Fruit fly (Drosophila melanogaster) whole organism, embryonic: ENCODE results near the gene Gr98d.
A peak's percentile ranks its signal among the peaks of the same experiment; 100 is the strongest.

ENCODE experiments used
- Antp ChIP-seq: fragments of 200-800 bp; sonication (Bioruptor generic); optimal IDR thresholded peaks from 3 replicates; lab custom pipeline; 2016; ENCODE audit warnings: missing biosample characterization, missing genetic modification characterization
- CG11560 ChIP-seq: fragments of 200-800 bp; sonication (Bioruptor generic); IDR thresholded peaks from 3 replicates; pipeline ENCODE4 v1.3.6; 2022; ENCODE audit warnings: missing biosample characterization, missing genetic modification characterization
- CG12155 ChIP-seq: fragments of 200-800 bp; sonication (Bioruptor generic); optimal IDR thresholded peaks from 3 replicates; lab custom pipeline; 2016; ENCODE audit warnings: missing biosample characterization, missing genetic modification characterization
- CG1233 ChIP-seq: fragments of 200-800 bp; sonication (Bioruptor generic); optimal IDR thresholded peaks from 4 replicates; lab custom pipeline; 2018; ENCODE audit warnings: missing biosample characterization, mild to moderate bottlenecking, missing genetic modification characterization
- CG12769 ChIP-seq: fragments of 200-800 bp; sonication (Bioruptor generic); optimal IDR thresholded peaks from 2 replicates; lab custom pipeline; 2019; ENCODE audit warnings: missing biosample characterization, mild to moderate bottlenecking, missing genetic modification characterization, moderate library complexity
- CG15696 ChIP-seq: fragments of 200-800 bp; sonication (Bioruptor generic); optimal IDR thresholded peaks from 2 replicates; lab custom pipeline; 2019; ENCODE audit warnings: missing biosample characterization, mild to moderate bottlenecking, missing genetic modification characterization, moderate library complexity
- CG1832 ChIP-seq: fragments of 200-800 bp; sonication (Bioruptor generic); optimal IDR thresholded peaks from 2 replicates; lab custom pipeline; 2017; ENCODE audit warnings: missing biosample characterization, mild to moderate bottlenecking, missing genetic modification characterization, inconsistent platforms
- CG2129 ChIP-seq: fragments of 200-800 bp; sonication (Bioruptor generic); IDR thresholded peaks from 2 replicates; pipeline ENCODE4 v1.3.6; 2022; ENCODE audit warnings: missing biosample characterization, missing genetic modification characterization; ENCODE audit not compliant: partially characterized antibody
- CG31365 ChIP-seq: fragments of 200-800 bp; sonication (Bioruptor generic); optimal IDR thresholded peaks from 2 replicates; lab custom pipeline; 2018; ENCODE audit warnings: missing biosample characterization, mild to moderate bottlenecking, missing genetic modification characterization
- CG3281 ChIP-seq: fragments of 200-800 bp; sonication (Bioruptor generic); optimal IDR thresholded peaks from 3 replicates; lab custom pipeline; 2017; ENCODE audit warnings: missing biosample characterization, mild to moderate bottlenecking, missing genetic modification characterization
- CG34224 ChIP-seq: fragments of 200-800 bp; sonication (Bioruptor generic); IDR thresholded peaks from 3 replicates; pipeline ENCODE4 v1.3.6; 2022; ENCODE audit warnings: missing biosample characterization, missing genetic modification characterization; ENCODE audit not compliant: partially characterized antibody
- CG3726 ChIP-seq: fragments of 200-800 bp; sonication (Bioruptor generic); IDR thresholded peaks from 3 replicates; pipeline ENCODE4, ENCODE4 v1.3.6; 2022; ENCODE audit warnings: missing biosample characterization, missing genetic modification characterization
- CG7745 ChIP-seq: fragments of 200-800 bp; sonication (Bioruptor generic); optimal IDR thresholded peaks from 2 replicates; lab custom pipeline; 2018; ENCODE audit warnings: missing biosample characterization, mild to moderate bottlenecking, missing genetic modification characterization, moderate library complexity
- CG7786 ChIP-seq: fragments of 200-800 bp; sonication (Bioruptor generic); optimal IDR thresholded peaks from 2 replicates; lab custom pipeline; 2016; ENCODE audit warnings: missing biosample characterization, missing genetic modification characterization
- CG7987 ChIP-seq: fragments of 200-800 bp; sonication (Bioruptor generic); optimal IDR thresholded peaks from 2 replicates; lab custom pipeline; 2018; ENCODE audit warnings: missing biosample characterization, mild to moderate bottlenecking, missing genetic modification characterization, moderate library complexity
- CG9932 ChIP-seq: fragments of 200-800 bp; sonication (Bioruptor generic); IDR thresholded peaks from 2 replicates; pipeline ENCODE4 v1.3.6; 2022; ENCODE audit warnings: missing biosample characterization, missing genetic modification characterization
- CkIIα-i1 ChIP-seq: fragments of 200-800 bp; sonication (Bioruptor generic); IDR thresholded peaks from 2 replicates; pipeline ENCODE4 v1.3.6; 2022; ENCODE audit warnings: missing biosample characterization, missing genetic modification characterization
- D19A ChIP-seq: fragments of 200-800 bp; optimal IDR thresholded peaks from 3 replicates; lab custom pipeline; 2019; ENCODE audit warnings: missing biosample characterization, mild to moderate bottlenecking, missing genetic modification characterization, moderate library complexity
- H2.0 ChIP-seq: fragments of 200-800 bp; sonication (Bioruptor generic); IDR thresholded peaks from 2 replicates; pipeline ENCODE4 v1.3.6; 2022; ENCODE audit warnings: missing biosample characterization, missing genetic modification characterization
- HHEX ChIP-seq: fragments of 200-800 bp; sonication (Bioruptor generic); optimal IDR thresholded peaks from 3 replicates; lab custom pipeline; 2017; ENCODE audit warnings: missing biosample characterization, mild to moderate bottlenecking, missing genetic modification characterization, missing genetic modification reagents
- HLH3B ChIP-seq: fragments of 200-800 bp; sonication (Bioruptor generic); IDR thresholded peaks from 2 replicates; pipeline ENCODE4 v1.3.6; 2022; ENCODE audit warnings: missing biosample characterization, missing genetic modification characterization
- Hr51 ChIP-seq, 2 experiments: fragments of 200-800 bp; sonication (Bioruptor generic); optimal IDR thresholded peaks; 2 replicates in 1 of 2; 3 replicates in 1 of 2; lab custom pipeline; 2016 to 2018; ENCODE audit warnings: missing biosample characterization in 2 of 2, missing genetic modification characterization in 2 of 2, mild to moderate bottlenecking in 1 of 2, moderate library complexity in 1 of 2
- Hr78 ChIP-seq, 2 experiments: fragments of 200-800 bp in 1 of 2; fragments of >200 bp in 1 of 2; sonication (Bioruptor generic) in 1 of 2; optimal IDR thresholded peaks; 2 replicates each; lab custom pipeline; 2017 to 2019; ENCODE audit warnings: missing biosample characterization in 2 of 2, missing genetic modification characterization in 2 of 2, mild to moderate bottlenecking in 1 of 2, moderate library complexity in 1 of 2
- NK7.1 ChIP-seq: fragments of 200-800 bp; sonication (Bioruptor generic); optimal IDR thresholded peaks from 3 replicates; lab custom pipeline; 2016; ENCODE audit warnings: missing biosample characterization, missing genetic modification characterization
- Oli ChIP-seq: fragments of 200-800 bp; sonication (Bioruptor generic); optimal IDR thresholded peaks from 2 replicates; lab custom pipeline; 2018; ENCODE audit warnings: missing biosample characterization, mild to moderate bottlenecking, missing genetic modification characterization, moderate library complexity
- Sox100B ChIP-seq: fragments of 200-800 bp; sonication (Bioruptor generic); optimal IDR thresholded peaks from 3 replicates; lab custom pipeline; 2018; ENCODE audit warnings: missing biosample characterization, mild to moderate bottlenecking, missing genetic modification characterization
- Taf1 ChIP-seq: fragments of 200-800 bp; sonication (Bioruptor generic); IDR thresholded peaks from 2 replicates; pipeline ENCODE4 v1.3.6; 2022; ENCODE audit warnings: missing biosample characterization, missing genetic modification characterization
- aop ChIP-seq: fragments of 200-800 bp; sonication (Bioruptor generic); IDR thresholded peaks from 2 replicates; pipeline ENCODE4 v1.3.6; 2022; ENCODE audit warnings: missing biosample characterization, missing genetic modification characterization
- ase ChIP-seq: fragments of 200-800 bp; sonication (Bioruptor generic); IDR thresholded peaks from 3 replicates; pipeline ENCODE4 v1.3.6; 2022; ENCODE audit warnings: missing biosample characterization, missing genetic modification characterization
- bsh ChIP-seq, 2 experiments: fragments of 200-800 bp; sonication (Bioruptor generic); optimal IDR thresholded peaks; 2 replicates each; lab custom pipeline; 2017 to 2018; ENCODE audit warnings: mild to moderate bottlenecking in 2 of 2, missing biosample characterization in 2 of 2, missing genetic modification characterization in 2 of 2, moderate library complexity in 1 of 2
- btn ChIP-seq: fragments of 200-800 bp; sonication (Bioruptor generic); optimal IDR thresholded peaks from 2 replicates; lab custom pipeline; 2016; ENCODE audit warnings: missing biosample characterization, missing genetic modification characterization
- chif ChIP-seq, 2 experiments: fragments of 200-800 bp; sonication (Bioruptor generic); optimal IDR thresholded peaks; 3 replicates each; lab custom pipeline; 2016; ENCODE audit warnings: missing biosample characterization in 2 of 2, missing genetic modification characterization in 2 of 2
- dan ChIP-seq: fragments of 200-800 bp; sonication (Bioruptor generic); IDR thresholded peaks from 2 replicates; pipeline ENCODE4 v1.3.6; 2022; ENCODE audit warnings: missing biosample characterization, missing genetic modification characterization
- grn ChIP-seq: fragments of 200-800 bp; sonication (Bioruptor generic); optimal IDR thresholded peaks from 3 replicates; lab custom pipeline; 2017; ENCODE audit warnings: missing biosample characterization, missing genetic modification characterization
- gsb-n ChIP-seq: fragments of 200-800 bp; sonication (Bioruptor generic); optimal IDR thresholded peaks from 3 replicates; lab custom pipeline; 2018; ENCODE audit warnings: missing biosample characterization, mild to moderate bottlenecking, missing genetic modification characterization
- ham ChIP-seq: fragments of 200-800 bp; sonication (Bioruptor generic); IDR thresholded peaks from 2 replicates; pipeline ENCODE4 v1.3.6; 2022; ENCODE audit warnings: missing biosample characterization, missing genetic modification characterization
- inv ChIP-seq: fragments of 200-800 bp; sonication (Bioruptor generic); IDR thresholded peaks from 2 replicates; pipeline ENCODE4 v1.3.6; 2022; ENCODE audit warnings: missing biosample characterization, missing genetic modification characterization; ENCODE audit not compliant: partially characterized antibody
- kni ChIP-seq: fragments of 200-800 bp; sonication (Bioruptor generic); optimal IDR thresholded peaks from 3 replicates; lab custom pipeline; 2017; ENCODE audit warnings: mild to moderate bottlenecking, missing biosample characterization, missing genetic modification reagents, missing genetic modification characterization
- lab ChIP-seq: fragments of 200-800 bp; sonication (Bioruptor generic); optimal IDR thresholded peaks from 3 replicates; lab custom pipeline; 2017; ENCODE audit warnings: missing biosample characterization, missing genetic modification characterization, mild to moderate bottlenecking, moderate library complexity, missing genetic modification reagents
- pros ChIP-seq: fragments of 200-800 bp; sonication (Bioruptor generic); optimal IDR thresholded peaks from 3 replicates; lab custom pipeline; 2019; ENCODE audit warnings: missing biosample characterization, mild to moderate bottlenecking, missing genetic modification characterization, moderate library complexity
- ro ChIP-seq: fragments of 200-800 bp; sonication (Bioruptor generic); IDR thresholded peaks from 2 replicates; pipeline ENCODE4 v1.3.6; 2022; ENCODE audit warnings: missing biosample characterization, missing genetic modification characterization
- sc ChIP-seq, 3 experiments: fragments of >200 bp in 2 of 3; fragments of 200-800 bp in 1 of 3; sonication (Bioruptor generic) in 1 of 3; optimal IDR thresholded peaks; 2 replicates in 2 of 3; 3 replicates in 1 of 3; lab custom pipeline; 2017; ENCODE audit warnings: mild to moderate bottlenecking in 1 of 3, missing biosample characterization in 1 of 3, missing genetic modification characterization in 1 of 3, missing genetic modification reagents in 1 of 3
- sim ChIP-seq: fragments of 200-800 bp; sonication (Bioruptor generic); IDR thresholded peaks from 2 replicates; pipeline ENCODE4 v1.3.6; 2022; ENCODE audit warnings: missing biosample characterization, missing genetic modification characterization
- slou ChIP-seq: fragments of 200-800 bp; sonication (Bioruptor generic); optimal IDR thresholded peaks from 3 replicates; lab custom pipeline; 2016; ENCODE audit warnings: missing biosample characterization, missing genetic modification characterization
- sqz ChIP-seq: fragments of 200-800 bp; sonication (Bioruptor generic); optimal IDR thresholded peaks from 3 replicates; lab custom pipeline; 2018; ENCODE audit warnings: missing biosample characterization, mild to moderate bottlenecking, missing genetic modification characterization
- tap ChIP-seq: fragments of 200-800 bp; optimal IDR thresholded peaks from 3 replicates; lab custom pipeline; 2019; ENCODE audit warnings: missing biosample characterization, mild to moderate bottlenecking, missing genetic modification characterization, moderate library complexity
- ttk ChIP-seq: fragments of 200-800 bp; sonication (Bioruptor generic); IDR thresholded peaks from 2 replicates; pipeline ENCODE4 v2.1.2; 2022; ENCODE audit warnings: missing biosample characterization, missing genetic modification characterization
- vvl ChIP-seq: fragments of 200-800 bp; sonication (Bioruptor generic); IDR thresholded peaks from 2 replicates; pipeline ENCODE4 v1.3.6; 2022; ENCODE audit warnings: missing biosample characterization, missing genetic modification characterization
- zen ChIP-seq: fragments of 200-800 bp; sonication (Bioruptor generic); optimal IDR thresholded peaks from 3 replicates; lab custom pipeline; 2018; ENCODE audit warnings: missing biosample characterization, mild to moderate bottlenecking, missing genetic modification characterization, moderate library complexity

The Gr98d gene

dm6 chr3R:27554964-27555363 is 9.1 kb downstream of the Gr98d start (continued):
- TF ChIP-seq CG2129 (GFP tag; lab: Robert Waterston, UW) (no peak), CG12769 (peak; percentile 74), lab (GFP tag; lab: Kevin White, UChicago) (peak; percentile 85), CG12155 (GFP tag; lab: Kevin White, UChicago) (peak; percentile 60), inv (no peak), Taf1 (GFP tag; lab: Robert Waterston, UW) (peak; percentile 19; the same call in 1 of the 2 replicates), NK7.1 (GFP tag; lab: Kevin White, UChicago) (peak; percentile 51), CG3726 (GFP tag; lab: Robert Waterston, UW) (peak; percentile 77; the same call in 2 of the 3 replicates), CG34224 (GFP tag; lab: Robert Waterston, UW) (no peak), H2.0 (peak; percentile 73), tap (tag; lab: Kevin White, UChicago) (peak; percentile 86), Sox100B (peak; percentile 81), HLH3B (peak; percentile 83), CG7987 (GFP tag; lab: Kevin White, UChicago) (peak; percentile 32), bsh (GFP tag; optimal IDR thresholded peaks at IDR 0.05; lab: Kevin White, UChicago) (peak; percentile 69 to 90), CG1233 (GFP tag; lab: Kevin White, UChicago) (peak; percentile 69), zen (tag; lab: Kevin White, UChicago) (peak; percentile 66), gsb-n (tag; lab: Kevin White, UChicago) (peak; percentile 79), CkIIα-i1 (GFP tag; lab: Robert Waterston, UW) (0 out of 2 replicates have a peak, but pooled peaks have one; percentile 11), ham (GFP tag; lab: Robert Waterston, UW) (no peak), CG11560 (tag; lab: Robert Waterston, UW) (0 out of 3 replicates have a peak, but pooled peaks have one; percentile 15), CG1832 (no peak), grn (no peak), aop (peak; percentile 57; the same call in 1 of the 2 replicates), slou (GFP tag; lab: Kevin White, UChicago) (peak; percentile 11), CG7745 (tag; lab: Kevin White, UChicago) (peak; percentile 29), CG3281 (peak; percentile 67), sc (optimal IDR thresholded peaks at IDR 0.05; lab: Kevin White, UChicago) (no peak), sc (GFP tag; optimal IDR thresholded peaks at IDR 0.05; lab: Kevin White, UChicago) (peak; percentile 72), Antp (GFP tag; lab: Kevin White, UChicago) (peak; percentile 70), Oli (tag; lab: Kevin White, UChicago) (peak; percentile 88), Hr51 (GFP tag; optimal IDR thresholded peaks at IDR 0.05; lab: Kevin White, UChicago) (peak; percentile 57 to 89), sqz (GFP tag; lab: Kevin White, UChicago) (peak; percentile 64), HHEX (GFP tag; lab: Kevin White, UChicago) (peak; percentile 81), ro (GFP tag; lab: Robert Waterston, UW) (0 out of 2 replicates have a peak, but pooled peaks have one; percentile 33), CG15696 (tag; lab: Kevin White, UChicago) (peak; percentile 47), kni (GFP tag; lab: Kevin White, UChicago) (no peak), dan (peak; percentile 42; the same call in 1 of the 2 replicates), sim (GFP tag; lab: Robert Waterston, UW) (peak; percentile 57; the same call in 1 of the 2 replicates), ttk (GFP tag; lab: Robert Waterston, UW) (peak; percentile 79), btn (GFP tag; lab: Kevin White, UChicago) (peak; percentile 8), Hr78 (GFP tag; optimal IDR thresholded peaks at IDR 0.05; lab: Kevin White, UChicago) (peak in 1 of 2 experiments; percentile 58), chif (GFP tag; optimal IDR thresholded peaks at IDR 0.05; lab: Kevin White, UChicago) (peak; percentile 78 to 83), ase (GFP tag; lab: Robert Waterston, UW) (peak; percentile 73), vvl (GFP tag; lab: Robert Waterston, UW) (peak; percentile 86), CG31365 (tag; lab: Kevin White, UChicago) (no peak), D19A (tag; lab: Kevin White, UChicago) (peak; percentile 81), pros (GFP tag; lab: Kevin White, UChicago) (no peak), CG7786 (GFP tag; lab: Kevin White, UChicago) (peak; percentile 69), CG9932 (GFP tag; lab: Robert Waterston, UW) (peak; percentile 55)
